Worm (Caenorhabditis elegans): ENCODE data around the gene srbc-41.

- TF ChIP-seq blmp-1 (tag; optimal IDR thresholded peaks at IDR 0.05) (no peak), nhr-71 (tag; optimal IDR thresholded peaks at IDR 0.05) (no peak), ztf-4 (tag; optimal IDR thresholded peaks at IDR 0.05) (no peak), ces-1 (GFP tag; optimal IDR thresholded peaks at IDR 0.05) (no peak)
These were observed 16.5 kb upstream of the srbc-41 start, which contains the start of gene Y46H3D.8 for ce11 chrV:1631148-1631547.
